Worm (Caenorhabditis elegans): ENCODE measurements around the gene Y32H12A.1.

DNA sequence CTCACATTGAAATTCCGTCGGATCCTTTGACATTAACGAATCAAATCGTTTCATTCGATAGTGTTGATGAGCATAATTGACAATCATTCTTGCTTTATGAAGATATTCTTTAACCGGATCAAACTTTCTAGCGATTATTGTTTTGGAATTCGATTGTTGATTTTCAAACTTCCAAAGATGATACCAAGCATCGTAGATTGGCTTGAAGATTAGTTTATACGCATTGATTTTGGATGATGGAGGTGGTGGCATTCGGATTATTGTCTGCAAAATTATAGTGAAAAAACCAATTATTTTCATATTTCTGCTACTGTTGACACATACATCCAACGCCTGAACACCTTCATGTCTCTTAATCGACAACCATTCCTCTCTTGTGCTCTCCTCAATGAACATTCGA lies 26.1 kb downstream of the Y32H12A.1 start:
- TF ChIP-seq unc-62 (GFP tag; optimal IDR thresholded peaks at IDR 0.05 in 1 of 2) (peak in 1 of 2 experiments; percentile 95), unc-62 (tag; optimal IDR thresholded peaks at IDR 0.05) (no peak), hmg-1.1 (GFP tag; IDR thresholded peaks at IDR 0.05) (no peak)

All from whole organism, L4 larva.